Worm (Caenorhabditis elegans) whole organism, young adult: ENCODE measurements around the gene mrps-18A.

Experiments used
- F10E7.11 ChIP-seq: sonication (generic microtip); optimal IDR thresholded peaks from 2 replicates; lab custom pipeline; 2017; ENCODE audit warnings: mild to moderate bottlenecking, missing genetic modification characterization, moderate library complexity, missing compliant biosample characterization
- F57C9.4 ChIP-seq: sonication (generic microtip); optimal IDR thresholded peaks from 2 replicates; lab custom pipeline; 2017; ENCODE audit warnings: mild to moderate bottlenecking, missing genetic modification characterization, missing compliant biosample characterization
- madf-3 ChIP-seq: fragments of 200-800 bp; sonication (Bioruptor generic); IDR thresholded peaks from 2 replicates; pipeline ENCODE4 v1.3.6; 2022; ENCODE audit warnings: missing genetic modification reagents, missing genetic modification characterization, missing compliant biosample characterization
- madf-6 ChIP-seq: fragments of 200-800 bp; sonication (Bioruptor generic); IDR thresholded peaks from 2 replicates; pipeline ENCODE4 v1.3.6; 2022; ENCODE audit warnings: missing genetic modification reagents, missing genetic modification characterization, missing compliant biosample characterization
- nhr-80 ChIP-seq: sonication (generic microtip); optimal IDR thresholded peaks from 2 replicates; lab custom pipeline; 2016; ENCODE audit warnings: missing genetic modification characterization, missing compliant biosample characterization
- ztf-25 ChIP-seq: fragments of 200-800 bp; sonication (Bioruptor generic); IDR thresholded peaks from 2 replicates; pipeline ENCODE4 v1.3.6; 2022; ENCODE audit warnings: missing genetic modification reagents, missing genetic modification characterization, missing compliant biosample characterization

- no peak for TF ChIP-seq ztf-25 (GFP tag; lab: Robert Waterston, UW)
- no peak for TF ChIP-seq madf-6 (GFP tag; lab: Robert Waterston, UW)
- TF ChIP-seq nhr-80 (tag; lab: Kevin White, UChicago), result no peak
- TF ChIP-seq madf-3 (GFP tag; lab: Robert Waterston, UW), result no peak
- TF ChIP-seq F10E7.11 (tag; lab: Kevin White, UChicago), result no peak
- TF ChIP-seq F57C9.4 (tag; lab: Kevin White, UChicago), result no peak
Observed at ce11 chrIII:8320183-8320582, 11.5 kb downstream of the mrps-18A start, which contains the start of gene F10E9.10.
